Fruit fly (Drosophila melanogaster) whole organism, embryonic: Measurements from ENCODE around the gene CG5500.

ENCODE experiments used
- Aef1 ChIP-seq: fragments of 200-800 bp; sonication (Bioruptor generic); IDR thresholded peaks from 3 replicates; pipeline ENCODE4 v1.3.6; 2022; ENCODE audit warnings: missing biosample characterization, missing genetic modification characterization
- CG10209 ChIP-seq: fragments of 200-800 bp; sonication (Bioruptor generic); optimal IDR thresholded peaks from 3 replicates; lab custom pipeline; 2017; ENCODE audit warnings: missing biosample characterization, mild to moderate bottlenecking, missing genetic modification characterization, missing genetic modification reagents
- CG10321 ChIP-seq: fragments of 200-800 bp; sonication (Bioruptor generic); IDR thresholded peaks from 2 replicates; pipeline ENCODE4 v1.3.6; 2022; ENCODE audit warnings: missing biosample characterization, missing genetic modification characterization
- CG12769 ChIP-seq: fragments of 200-800 bp; sonication (Bioruptor generic); optimal IDR thresholded peaks from 2 replicates; lab custom pipeline; 2019; ENCODE audit warnings: missing biosample characterization, mild to moderate bottlenecking, missing genetic modification characterization, moderate library complexity
- CG13123 ChIP-seq: fragments of 200-800 bp; sonication (Bioruptor generic); optimal IDR thresholded peaks from 2 replicates; lab custom pipeline; 2016; ENCODE audit warnings: missing biosample characterization, missing genetic modification characterization
- CG14014 ChIP-seq: fragments of 200-800 bp; sonication (Bioruptor generic); IDR thresholded peaks from 2 replicates; pipeline ENCODE4 v1.3.6; 2022; ENCODE audit warnings: missing biosample characterization, missing genetic modification characterization
- CG14710 ChIP-seq: fragments of 200-800 bp; sonication (Bioruptor generic); optimal IDR thresholded peaks from 3 replicates; lab custom pipeline; 2019; ENCODE audit warnings: missing biosample characterization, mild to moderate bottlenecking, missing genetic modification characterization, moderate library complexity
- CG14965 ChIP-seq: fragments of 200-800 bp; sonication (Bioruptor generic); optimal IDR thresholded peaks from 2 replicates; lab custom pipeline; 2016; ENCODE audit warnings: missing biosample characterization, missing genetic modification characterization, borderline replicate concordance
- CG1647 ChIP-seq: fragments of 200-800 bp; sonication (Bioruptor generic); optimal IDR thresholded peaks from 3 replicates; lab custom pipeline; 2016; ENCODE audit warnings: missing biosample characterization, missing genetic modification characterization
- CG16813 ChIP-seq: fragments of 200-800 bp; sonication (Bioruptor generic); IDR thresholded peaks from 3 replicates; pipeline ENCODE4 v1.3.6; 2022; ENCODE audit warnings: missing biosample characterization, missing genetic modification characterization; ENCODE audit not compliant: partially characterized antibody
- CG18476 ChIP-seq: fragments of 200-800 bp; sonication (Bioruptor generic); optimal IDR thresholded peaks from 2 replicates; lab custom pipeline; 2016; ENCODE audit warnings: missing biosample characterization, mild to moderate bottlenecking, missing genetic modification characterization
- CG18619 ChIP-seq: fragments of 200-800 bp; sonication (Bioruptor generic); optimal IDR thresholded peaks from 3 replicates; lab custom pipeline; 2017; ENCODE audit warnings: missing biosample characterization, mild to moderate bottlenecking, missing genetic modification characterization
- CG2712 ChIP-seq: fragments of 200-800 bp; optimal IDR thresholded peaks from 3 replicates; lab custom pipeline; 2019; ENCODE audit warnings: missing biosample characterization, mild to moderate bottlenecking, missing genetic modification characterization, moderate library complexity
- CG31224 ChIP-seq: fragments of 200-800 bp; sonication (Bioruptor generic); IDR thresholded peaks from 2 replicates; pipeline ENCODE4 v1.3.6; 2022; ENCODE audit warnings: missing biosample characterization, missing genetic modification characterization
- CG34224 ChIP-seq: fragments of 200-800 bp; sonication (Bioruptor generic); IDR thresholded peaks from 3 replicates; pipeline ENCODE4 v1.3.6; 2022; ENCODE audit warnings: missing biosample characterization, missing genetic modification characterization; ENCODE audit not compliant: partially characterized antibody
- CG3726 ChIP-seq: fragments of 200-800 bp; sonication (Bioruptor generic); IDR thresholded peaks from 3 replicates; pipeline ENCODE4, ENCODE4 v1.3.6; 2022; ENCODE audit warnings: missing biosample characterization, missing genetic modification characterization
- CG8089 ChIP-seq: fragments of 200-800 bp; sonication (Bioruptor generic); optimal IDR thresholded peaks from 3 replicates; lab custom pipeline; 2016; ENCODE audit warnings: missing biosample characterization, missing genetic modification characterization
- D ChIP-seq, 2 experiments: fragments of 200-800 bp in 1 of 2; fragments of >200 bp in 1 of 2; sonication (Bioruptor generic) in 1 of 2; optimal IDR thresholded peaks; 2 replicates in 1 of 2; 3 replicates in 1 of 2; lab custom pipeline; 2017; ENCODE audit warnings: mild to moderate bottlenecking in 1 of 2, missing biosample characterization in 1 of 2, missing genetic modification characterization in 1 of 2, missing genetic modification reagents in 1 of 2
- Dfd ChIP-seq, 2 experiments: fragments of >200 bp; optimal IDR thresholded peaks; 2 replicates each; lab custom pipeline; 2017; ENCODE audit warnings: missing biosample characterization in 2 of 2, missing genetic modification characterization in 2 of 2
- Elba2 ChIP-seq: fragments of 200-800 bp; sonication (Bioruptor generic); optimal IDR thresholded peaks from 3 replicates; lab custom pipeline; 2016; ENCODE audit warnings: missing biosample characterization, missing genetic modification characterization
- Fer3 ChIP-seq: fragments of 200-800 bp; sonication (Bioruptor generic); optimal IDR thresholded peaks from 2 replicates; lab custom pipeline; 2018; ENCODE audit warnings: missing biosample characterization, mild to moderate bottlenecking, missing genetic modification characterization, moderate library complexity
- Gsc ChIP-seq: fragments of 200-800 bp; sonication (Bioruptor generic); IDR thresholded peaks from 2 replicates; pipeline ENCODE4 v1.3.6; 2022; ENCODE audit warnings: missing biosample characterization, missing genetic modification characterization
- HHEX ChIP-seq: fragments of 200-800 bp; sonication (Bioruptor generic); optimal IDR thresholded peaks from 3 replicates; lab custom pipeline; 2017; ENCODE audit warnings: missing biosample characterization, mild to moderate bottlenecking, missing genetic modification characterization, missing genetic modification reagents
- Hand ChIP-seq: fragments of 200-800 bp; sonication (Bioruptor generic); optimal IDR thresholded peaks from 2 replicates; lab custom pipeline; 2017; ENCODE audit warnings: mild to moderate bottlenecking, missing biosample characterization, missing genetic modification reagents, missing genetic modification characterization
- HmgD ChIP-seq: fragments of 200-800 bp; sonication (Bioruptor generic); optimal IDR thresholded peaks from 3 replicates; lab custom pipeline; 2016; ENCODE audit warnings: missing biosample characterization, missing genetic modification characterization
- Lhr ChIP-seq: fragments of 200-800 bp; sonication (Bioruptor generic); optimal IDR thresholded peaks from 3 replicates; lab custom pipeline; 2017; ENCODE audit warnings: mild to moderate bottlenecking, missing biosample characterization, missing genetic modification reagents, missing genetic modification characterization
- Lpt ChIP-seq: fragments of >200 bp; optimal IDR thresholded peaks from 2 replicates; lab custom pipeline; 2018; ENCODE audit warnings: missing biosample characterization, missing genetic modification characterization
- Mad ChIP-seq: fragments of 200-800 bp; sonication (Bioruptor generic); optimal IDR thresholded peaks from 2 replicates; lab custom pipeline; 2016; ENCODE audit warnings: missing biosample characterization, missing genetic modification characterization
- Max ChIP-seq: fragments of 200-800 bp; sonication (Bioruptor generic); optimal IDR thresholded peaks from 2 replicates; lab custom pipeline; 2016; ENCODE audit warnings: missing biosample characterization, mild to moderate bottlenecking, missing genetic modification characterization
- Mes4 ChIP-seq: fragments of 200-800 bp; sonication (Bioruptor generic); optimal IDR thresholded peaks from 2 replicates; lab custom pipeline; 2016; ENCODE audit warnings: missing biosample characterization, missing genetic modification characterization
- Oaz ChIP-seq: fragments of 200-800 bp; sonication (Bioruptor generic); IDR thresholded peaks from 2 replicates; pipeline ENCODE4 v1.3.6; 2022; ENCODE audit warnings: missing biosample characterization, missing genetic modification characterization
- Rx ChIP-seq: fragments of 200-800 bp; sonication (Bioruptor generic); IDR thresholded peaks from 2 replicates; pipeline ENCODE4 v1.3.6; 2022; ENCODE audit warnings: missing biosample characterization, missing genetic modification characterization
- Side ChIP-seq: fragments of 200-800 bp; sonication (Bioruptor generic); optimal IDR thresholded peaks from 2 replicates; lab custom pipeline; 2016; ENCODE audit warnings: missing biosample characterization, missing genetic modification characterization
- Sin3A ChIP-seq: fragments of >200 bp; optimal IDR thresholded peaks from 2 replicates; lab custom pipeline; 2018
- Vsx1 ChIP-seq: fragments of 200-800 bp; sonication (Bioruptor generic); optimal IDR thresholded peaks from 2 replicates; lab custom pipeline; 2017; ENCODE audit warnings: missing biosample characterization, mild to moderate bottlenecking, missing genetic modification characterization, missing genetic modification reagents
- ara ChIP-seq: fragments of 200-800 bp; sonication (Bioruptor generic); IDR thresholded peaks from 2 replicates; pipeline ENCODE4 v1.3.6; 2022; ENCODE audit warnings: missing biosample characterization, missing genetic modification characterization
- cad ChIP-seq: fragments of >200 bp; optimal IDR thresholded peaks from 2 replicates; lab custom pipeline; 2017; ENCODE audit warnings: missing biosample characterization, missing genetic modification characterization
- chn ChIP-seq: fragments of 200-800 bp; sonication (Bioruptor generic); optimal IDR thresholded peaks from 2 replicates; lab custom pipeline; 2016; ENCODE audit warnings: missing biosample characterization, missing genetic modification characterization
- croc ChIP-seq: fragments of 200-800 bp; sonication (Bioruptor generic); conservative IDR thresholded peaks from 3 replicates; pipeline ENCODE4 v1.3.6; 2022; ENCODE audit warnings: missing biosample characterization, missing genetic modification characterization
- dimm ChIP-seq: fragments of 200-800 bp; sonication (Bioruptor generic); IDR thresholded peaks from 2 replicates; pipeline ENCODE4 v1.3.6; 2022; ENCODE audit warnings: missing biosample characterization, missing genetic modification characterization
- dpn ChIP-seq, 2 experiments: fragments of 200-800 bp; sonication (Bioruptor generic); optimal IDR thresholded peaks; 3 replicates each; lab custom pipeline; 2016; ENCODE audit warnings: missing biosample characterization in 2 of 2, missing genetic modification characterization in 2 of 2
- dysf ChIP-seq: fragments of 200-800 bp; sonication (Bioruptor generic); IDR thresholded peaks from 3 replicates; pipeline ENCODE4 v1.3.6; 2022; ENCODE audit warnings: missing biosample characterization, missing genetic modification characterization
- esg ChIP-seq: fragments of 200-800 bp; sonication (Bioruptor generic); conservative IDR thresholded peaks from 2 replicates; pipeline ENCODE4 v1.3.6; 2022; ENCODE audit warnings: missing biosample characterization, missing genetic modification characterization
- org-1 ChIP-seq: fragments of 200-800 bp; sonication (Bioruptor generic); optimal IDR thresholded peaks from 2 replicates; lab custom pipeline; 2017; ENCODE audit warnings: missing biosample characterization, missing genetic modification characterization
- pb ChIP-seq: fragments of 200-800 bp; sonication (Bioruptor generic); optimal IDR thresholded peaks from 3 replicates; lab custom pipeline; 2016; ENCODE audit warnings: missing biosample characterization, missing genetic modification characterization
- slou ChIP-seq: fragments of 200-800 bp; sonication (Bioruptor generic); optimal IDR thresholded peaks from 3 replicates; lab custom pipeline; 2016; ENCODE audit warnings: missing biosample characterization, missing genetic modification characterization
- sob ChIP-seq: fragments of 200-800 bp; sonication (Bioruptor generic); IDR thresholded peaks from 2 replicates; pipeline ENCODE4 v1.3.6; 2022; ENCODE audit warnings: missing biosample characterization, missing genetic modification characterization
- sqz ChIP-seq: fragments of 200-800 bp; sonication (Bioruptor generic); optimal IDR thresholded peaks from 3 replicates; lab custom pipeline; 2018; ENCODE audit warnings: missing biosample characterization, mild to moderate bottlenecking, missing genetic modification characterization
- tll ChIP-seq, 2 experiments: fragments of 200-800 bp in 1 of 2; fragments of >200 bp in 1 of 2; sonication (Bioruptor generic) in 1 of 2; optimal IDR thresholded peaks; 2 replicates each; lab custom pipeline; 2017 to 2019; ENCODE audit warnings: missing biosample characterization in 2 of 2, missing genetic modification characterization in 2 of 2, mild to moderate bottlenecking in 1 of 2, moderate library complexity in 1 of 2
- trh ChIP-seq: fragments of 200-800 bp; sonication (Bioruptor generic); optimal IDR thresholded peaks from 2 replicates; lab custom pipeline; 2016; ENCODE audit warnings: missing biosample characterization, missing genetic modification characterization
- vvl ChIP-seq: fragments of 200-800 bp; sonication (Bioruptor generic); IDR thresholded peaks from 2 replicates; pipeline ENCODE4 v1.3.6; 2022; ENCODE audit warnings: missing biosample characterization, missing genetic modification characterization

Gene CG5500

dm6 chr3R:26915463-26915925 is 39.1 kb downstream of the CG5500 start, which contains the start of gene CG46339 (continued):
- TF ChIP-seq dimm (GFP tag; lab: Robert Waterston, UW) (no peak), Rx (GFP tag; lab: Robert Waterston, UW) (no peak), CG31224 (GFP tag; lab: Robert Waterston, UW) (no peak), sqz (peak; percentile 65), cad (GFP tag; lab: Kevin White, UChicago) (no peak), trh (GFP tag; lab: Kevin White, UChicago) (no peak), Fer3 (peak; percentile 54), dpn (GFP tag; optimal IDR thresholded peaks at IDR 0.05; lab: Kevin White, UChicago) (no peak), Sin3A (lab: Kevin White, UChicago) (no peak), CG1647 (GFP tag; lab: Kevin White, UChicago) (no peak), chn (GFP tag; lab: Kevin White, UChicago) (no peak), Lpt (GFP tag; lab: Kevin White, UChicago) (no peak), CG13123 (GFP tag; lab: Kevin White, UChicago) (no peak), Mes4 (GFP tag; lab: Kevin White, UChicago) (no peak), CG14710 (peak; percentile 39), CG14014 (GFP tag; lab: Robert Waterston, UW) (no peak; the same call in 1 of the 2 replicates), D (optimal IDR thresholded peaks at IDR 0.05; lab: Kevin White, UChicago) (no peak), D (GFP tag; optimal IDR thresholded peaks at IDR 0.05; lab: Kevin White, UChicago) (peak; percentile 5), esg (no peak; the same call in 1 of the 2 replicates), Gsc (GFP tag; lab: Robert Waterston, UW) (no peak), org-1 (peak; percentile 32), Side (GFP tag; lab: Kevin White, UChicago) (peak; percentile 67), CG3726 (GFP tag; lab: Robert Waterston, UW) (no peak), HmgD (no peak), CG10321 (0 out of 2 replicates have a peak, but pooled peaks have one; percentile 5), Dfd (GFP tag; optimal IDR thresholded peaks at IDR 0.05; lab: Kevin White, UChicago) (no peak), Elba2 (GFP tag; lab: Kevin White, UChicago) (no peak), Oaz (GFP tag; lab: Robert Waterston, UW) (no peak), CG34224 (GFP tag; lab: Robert Waterston, UW) (peak; percentile 25), dysf (GFP tag; lab: Robert Waterston, UW) (peak; percentile 56; the same call in 2 of the 3 replicates), sob (GFP tag; lab: Robert Waterston, UW) (peak; percentile 79), CG10209 (GFP tag; lab: Kevin White, UChicago) (no peak), croc (GFP tag; lab: Robert Waterston, UW) (no peak), CG16813 (GFP tag; lab: Robert Waterston, UW) (no peak; the same call in 2 of the 3 replicates), slou (no peak), CG8089 (GFP tag; lab: Kevin White, UChicago) (no peak), pb (GFP tag; lab: Kevin White, UChicago) (no peak), Max (GFP tag; lab: Kevin White, UChicago) (peak; percentile 52), CG14965 (GFP tag; lab: Kevin White, UChicago) (no peak), Vsx1 (GFP tag; lab: Kevin White, UChicago) (peak; percentile 69), CG12769 (peak; percentile 65), CG2712 (tag; lab: Kevin White, UChicago) (peak; percentile 53), CG18619 (GFP tag; lab: Kevin White, UChicago) (no peak), tll (GFP tag; optimal IDR thresholded peaks at IDR 0.05; lab: Kevin White, UChicago) (no peak), vvl (GFP tag; lab: Robert Waterston, UW) (peak; percentile 82; the same call in 1 of the 2 replicates), ara (GFP tag; lab: Robert Waterston, UW) (peak; percentile 60), CG18476 (GFP tag; lab: Kevin White, UChicago) (peak; percentile 31), Lhr (GFP tag; lab: Kevin White, UChicago) (no peak), HHEX (GFP tag; lab: Kevin White, UChicago) (peak; percentile 62), Mad (GFP tag; lab: Kevin White, UChicago) (no peak), Aef1 (no peak), Hand (GFP tag; lab: Kevin White, UChicago) (peak; percentile 87)
